Fruit fly (Drosophila melanogaster) whole organism, embryonic: ENCODE measurements around the gene CG7016.

ENCODE experiments used
- Ada2b ChIP-seq: fragments of 200-800 bp; sonication (Bioruptor generic); IDR thresholded peaks from 2 replicates; pipeline ENCODE4 v1.3.6; 2022; ENCODE audit warnings: missing biosample characterization, missing genetic modification characterization
- Aef1 ChIP-seq: fragments of 200-800 bp; sonication (Bioruptor generic); IDR thresholded peaks from 3 replicates; pipeline ENCODE4 v1.3.6; 2022; ENCODE audit warnings: missing biosample characterization, missing genetic modification characterization
- Asciz ChIP-seq: fragments of 200-800 bp; sonication (Bioruptor generic); optimal IDR thresholded peaks from 2 replicates; lab custom pipeline; 2017; ENCODE audit warnings: missing biosample characterization, mild to moderate bottlenecking, missing genetic modification characterization, missing genetic modification reagents
- Awh ChIP-seq: fragments of 200-800 bp; sonication (Bioruptor generic); IDR thresholded peaks from 2 replicates; pipeline ENCODE4, ENCODE4 v1.3.6; 2022; ENCODE audit warnings: missing biosample characterization, missing genetic modification characterization
- B-H2 ChIP-seq: fragments of 200-800 bp; sonication (Bioruptor generic); optimal IDR thresholded peaks from 2 replicates; lab custom pipeline; 2018; ENCODE audit warnings: missing biosample characterization, mild to moderate bottlenecking, missing genetic modification characterization
- CG10147 ChIP-seq: fragments of 200-800 bp; sonication (Bioruptor generic); optimal IDR thresholded peaks from 2 replicates; lab custom pipeline; 2019; ENCODE audit warnings: missing biosample characterization, mild to moderate bottlenecking, missing genetic modification characterization, moderate library complexity
- CG10209 ChIP-seq: fragments of 200-800 bp; sonication (Bioruptor generic); optimal IDR thresholded peaks from 3 replicates; lab custom pipeline; 2017; ENCODE audit warnings: missing biosample characterization, mild to moderate bottlenecking, missing genetic modification characterization, missing genetic modification reagents
- CG10321 ChIP-seq: fragments of 200-800 bp; sonication (Bioruptor generic); IDR thresholded peaks from 2 replicates; pipeline ENCODE4 v1.3.6; 2022; ENCODE audit warnings: missing biosample characterization, missing genetic modification characterization
- CG10979 ChIP-seq: fragments of 200-800 bp; sonication (Bioruptor generic); optimal IDR thresholded peaks from 2 replicates; lab custom pipeline; 2018; ENCODE audit warnings: missing biosample characterization, mild to moderate bottlenecking, missing genetic modification characterization, moderate library complexity
- CG13287 ChIP-seq: fragments of 200-800 bp; sonication (Bioruptor generic); IDR thresholded peaks from 2 replicates; pipeline ENCODE4 v1.3.6; 2022; ENCODE audit warnings: missing biosample characterization, missing genetic modification characterization; ENCODE audit not compliant: partially characterized antibody
- CG1602 ChIP-seq: fragments of 200-800 bp; sonication (Bioruptor generic); optimal IDR thresholded peaks from 3 replicates; lab custom pipeline; 2016; ENCODE audit warnings: missing biosample characterization, missing genetic modification characterization
- CG18262 ChIP-seq: fragments of 200-800 bp; optimal IDR thresholded peaks from 3 replicates; lab custom pipeline; 2019; ENCODE audit warnings: missing biosample characterization, mild to moderate bottlenecking, missing genetic modification characterization, moderate library complexity
- CG2202 ChIP-seq: fragments of 200-800 bp; sonication (Bioruptor generic); optimal IDR thresholded peaks from 2 replicates; lab custom pipeline; 2018; ENCODE audit warnings: missing biosample characterization, mild to moderate bottlenecking, missing genetic modification characterization
- CG2678 ChIP-seq: fragments of 200-800 bp; sonication (Bioruptor generic); optimal IDR thresholded peaks from 3 replicates; lab custom pipeline; 2019; ENCODE audit warnings: missing biosample characterization, mild to moderate bottlenecking, missing genetic modification characterization, moderate library complexity
- CG31441 ChIP-seq: fragments of 200-800 bp; sonication (Bioruptor generic); IDR thresholded peaks from 2 replicates; pipeline ENCODE4 v1.3.6; 2022; ENCODE audit warnings: missing biosample characterization, missing genetic modification characterization
- CG3407 ChIP-seq: fragments of 200-800 bp; sonication (Bioruptor generic); optimal IDR thresholded peaks from 2 replicates; lab custom pipeline; 2018; ENCODE audit warnings: missing biosample characterization, mild to moderate bottlenecking, missing genetic modification characterization
- CG3726 ChIP-seq: fragments of 200-800 bp; sonication (Bioruptor generic); IDR thresholded peaks from 3 replicates; pipeline ENCODE4, ENCODE4 v1.3.6; 2022; ENCODE audit warnings: missing biosample characterization, missing genetic modification characterization
- CG4328 ChIP-seq: fragments of 200-800 bp; sonication (Bioruptor generic); optimal IDR thresholded peaks from 3 replicates; lab custom pipeline; 2017; ENCODE audit warnings: missing biosample characterization, missing genetic modification reagents, missing genetic modification characterization
- CG4360 ChIP-seq: fragments of 200-800 bp; sonication (Bioruptor generic); IDR thresholded peaks from 2 replicates; pipeline ENCODE4 v1.3.6; 2022; ENCODE audit warnings: missing biosample characterization, missing genetic modification characterization
- CG5245 ChIP-seq: fragments of 200-800 bp; sonication (Bioruptor generic); optimal IDR thresholded peaks from 3 replicates; lab custom pipeline; 2016; ENCODE audit warnings: missing biosample characterization, missing genetic modification characterization
- CG8281 ChIP-seq: fragments of 200-800 bp; sonication (Bioruptor generic); optimal IDR thresholded peaks from 2 replicates; lab custom pipeline; 2018; ENCODE audit warnings: missing biosample characterization, mild to moderate bottlenecking, missing genetic modification characterization, moderate library complexity
- CG8359 ChIP-seq: fragments of 200-800 bp; sonication (Bioruptor generic); optimal IDR thresholded peaks from 2 replicates; lab custom pipeline; 2017; ENCODE audit warnings: missing biosample characterization, mild to moderate bottlenecking, missing genetic modification characterization, borderline replicate concordance
- CG8924 ChIP-seq: fragments of 200-800 bp; optimal IDR thresholded peaks from 3 replicates; lab custom pipeline; 2019; ENCODE audit warnings: missing biosample characterization, mild to moderate bottlenecking, missing genetic modification characterization, moderate library complexity
- CG9437 ChIP-seq: fragments of 200-800 bp; sonication (Bioruptor generic); optimal IDR thresholded peaks from 2 replicates; lab custom pipeline; 2018; ENCODE audit warnings: missing biosample characterization, mild to moderate bottlenecking, missing genetic modification characterization
- Dek ChIP-seq: fragments of 200-800 bp; sonication (Bioruptor generic); optimal IDR thresholded peaks from 3 replicates; lab custom pipeline; 2019; ENCODE audit warnings: missing biosample characterization, mild to moderate bottlenecking, missing genetic modification characterization, moderate library complexity
- E2f2 ChIP-seq: fragments of 200-800 bp; sonication (Bioruptor generic); IDR thresholded peaks from 2 replicates; pipeline ENCODE4 v1.3.6; 2022; ENCODE audit warnings: missing biosample characterization, missing genetic modification characterization
- Fer1 ChIP-seq: fragments of 200-800 bp; sonication (Bioruptor generic); optimal IDR thresholded peaks from 2 replicates; lab custom pipeline; 2017; ENCODE audit warnings: missing biosample characterization, mild to moderate bottlenecking, missing genetic modification characterization
- Fer2 ChIP-seq: fragments of 200-800 bp; sonication (Bioruptor generic); optimal IDR thresholded peaks from 2 replicates; lab custom pipeline; 2018; ENCODE audit warnings: missing biosample characterization, mild to moderate bottlenecking, missing genetic modification characterization, moderate library complexity
- Nf-YA ChIP-seq: fragments of 200-800 bp; sonication (Bioruptor generic); IDR thresholded peaks from 2 replicates; pipeline ENCODE4 v1.3.6; 2022; ENCODE audit warnings: missing biosample characterization, missing genetic modification characterization
- PHDP ChIP-seq: fragments of 200-800 bp; sonication (Bioruptor generic); optimal IDR thresholded peaks from 3 replicates; lab custom pipeline; 2018; ENCODE audit warnings: missing biosample characterization, mild to moderate bottlenecking, missing genetic modification characterization, moderate library complexity
- Ptx1 ChIP-seq: fragments of 200-800 bp; sonication (Bioruptor generic); IDR thresholded peaks from 2 replicates; pipeline ENCODE4 v1.3.6; 2022; ENCODE audit warnings: missing biosample characterization, missing genetic modification characterization
- Six4 ChIP-seq: fragments of 200-800 bp; sonication (Bioruptor generic); optimal IDR thresholded peaks from 2 replicates; lab custom pipeline; 2016; ENCODE audit warnings: missing biosample characterization, missing genetic modification characterization
- al ChIP-seq: fragments of 200-800 bp; sonication (Bioruptor generic); IDR thresholded peaks from 2 replicates; pipeline ENCODE4 v1.3.6; 2022; ENCODE audit warnings: missing biosample characterization, missing genetic modification characterization
- corto ChIP-seq: fragments of 200-800 bp; sonication (Bioruptor generic); optimal IDR thresholded peaks from 2 replicates; lab custom pipeline; 2016; ENCODE audit warnings: missing biosample characterization, mild to moderate bottlenecking, missing genetic modification characterization, moderate library complexity
- dati ChIP-seq: fragments of 200-800 bp; sonication (Bioruptor generic); IDR thresholded peaks from 2 replicates; pipeline ENCODE4 v1.3.6; 2022; ENCODE audit warnings: missing biosample characterization, missing genetic modification characterization
- dm ChIP-seq: fragments of 200-800 bp; sonication (Bioruptor generic); optimal IDR thresholded peaks from 3 replicates; lab custom pipeline; 2016; ENCODE audit warnings: missing biosample characterization, missing genetic modification characterization
- dpn ChIP-seq, 2 experiments: fragments of 200-800 bp; sonication (Bioruptor generic); optimal IDR thresholded peaks; 3 replicates each; lab custom pipeline; 2016; ENCODE audit warnings: missing biosample characterization in 2 of 2, missing genetic modification characterization in 2 of 2
- en ChIP-seq: fragments of 200-800 bp; sonication (Bioruptor generic); optimal IDR thresholded peaks from 2 replicates; lab custom pipeline; 2016; ENCODE audit warnings: missing biosample characterization, missing genetic modification characterization
- fru ChIP-seq: fragments of >200 bp; optimal IDR thresholded peaks from 2 replicates; lab custom pipeline; 2017
- gsb-n ChIP-seq: fragments of 200-800 bp; sonication (Bioruptor generic); optimal IDR thresholded peaks from 3 replicates; lab custom pipeline; 2018; ENCODE audit warnings: missing biosample characterization, mild to moderate bottlenecking, missing genetic modification characterization
- gt ChIP-seq: fragments of 200-800 bp; sonication (Bioruptor generic); IDR thresholded peaks from 2 replicates; pipeline ENCODE4 v1.3.6; 2022; ENCODE audit warnings: missing biosample characterization, missing genetic modification characterization
- ham ChIP-seq: fragments of 200-800 bp; sonication (Bioruptor generic); IDR thresholded peaks from 2 replicates; pipeline ENCODE4 v1.3.6; 2022; ENCODE audit warnings: missing biosample characterization, missing genetic modification characterization
- mirr ChIP-seq: fragments of 200-800 bp; sonication (Bioruptor generic); optimal IDR thresholded peaks from 3 replicates; lab custom pipeline; 2018; ENCODE audit warnings: missing biosample characterization, mild to moderate bottlenecking, missing genetic modification characterization
- scrt ChIP-seq: fragments of 200-800 bp; sonication (Bioruptor generic); optimal IDR thresholded peaks from 2 replicates; lab custom pipeline; 2018; ENCODE audit warnings: missing biosample characterization, mild to moderate bottlenecking, missing genetic modification characterization, moderate library complexity
- sqz ChIP-seq: fragments of 200-800 bp; sonication (Bioruptor generic); optimal IDR thresholded peaks from 3 replicates; lab custom pipeline; 2018; ENCODE audit warnings: missing biosample characterization, mild to moderate bottlenecking, missing genetic modification characterization
- sr ChIP-seq: fragments of 200-800 bp; sonication (Bioruptor generic); IDR thresholded peaks from 3 replicates; pipeline ENCODE4 v1.3.6; 2022; ENCODE audit warnings: missing biosample characterization, missing genetic modification characterization
- sug ChIP-seq: fragments of 200-800 bp; optimal IDR thresholded peaks from 2 replicates; lab custom pipeline; 2019; ENCODE audit warnings: missing biosample characterization, mild to moderate bottlenecking, missing genetic modification characterization, moderate library complexity
- trh ChIP-seq: fragments of 200-800 bp; sonication (Bioruptor generic); optimal IDR thresholded peaks from 2 replicates; lab custom pipeline; 2016; ENCODE audit warnings: missing biosample characterization, missing genetic modification characterization
- tup ChIP-seq: fragments of 200-800 bp; sonication (Bioruptor generic); optimal IDR thresholded peaks from 2 replicates; lab custom pipeline; 2016; ENCODE audit warnings: missing biosample characterization, mild to moderate bottlenecking, missing genetic modification characterization, moderate library complexity
- unpg ChIP-seq: fragments of 200-800 bp; sonication (Bioruptor generic); optimal IDR thresholded peaks from 3 replicates; lab custom pipeline; 2018; ENCODE audit warnings: missing biosample characterization, mild to moderate bottlenecking, missing genetic modification characterization, moderate library complexity

The CG7016 gene

DNA sequence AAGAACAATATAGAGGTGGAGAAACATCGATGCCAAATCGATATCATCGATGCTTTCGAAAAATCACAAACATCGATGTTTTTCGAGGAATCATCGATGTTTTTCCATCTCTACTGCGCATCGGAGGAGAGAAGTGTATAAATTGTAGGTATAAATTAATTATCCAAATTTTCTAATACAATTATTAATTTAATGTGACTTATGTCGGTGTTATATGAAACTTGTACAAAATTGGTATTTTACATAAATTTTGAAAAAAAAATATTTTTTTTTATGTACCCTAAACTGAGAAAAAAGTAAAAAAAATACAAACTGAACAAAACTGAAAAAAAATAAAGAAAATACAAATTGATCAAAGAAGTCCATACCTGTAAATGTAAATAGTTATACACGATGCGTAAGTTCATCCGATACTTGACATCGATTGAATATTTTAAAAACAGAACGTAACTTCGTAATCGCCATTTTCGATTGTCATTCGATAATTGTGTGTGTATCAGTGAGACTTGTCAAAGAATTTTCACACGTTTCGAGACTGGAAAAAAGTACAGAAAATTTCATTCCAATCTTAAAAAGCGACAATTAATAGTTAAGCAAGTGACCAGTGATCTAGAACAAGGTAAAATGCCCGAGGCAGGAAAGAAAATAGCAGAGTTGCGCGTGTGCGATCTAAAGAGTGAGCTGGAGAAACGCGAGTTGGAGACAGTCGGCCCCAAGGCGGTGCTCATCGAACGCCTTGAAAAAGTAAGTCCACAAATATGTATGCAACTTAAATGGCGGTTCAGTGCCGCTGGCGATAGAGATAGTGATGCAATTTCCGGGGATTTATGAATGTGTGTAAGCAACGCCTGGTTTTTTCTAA is 45.5 kb upstream of the CG7016 start, which contains the start of the genes CG5808 and Saf-B (continued):
- no peak for TF ChIP-seq E2f2
- TF ChIP-seq CG1602 (GFP tag; lab: Kevin White, UChicago): peak; percentile 17
- TF ChIP-seq CG10147 (GFP tag; lab: Kevin White, UChicago): no peak
- TF ChIP-seq CG10209 (GFP tag; lab: Kevin White, UChicago): no peak
- TF ChIP-seq CG18262 (tag; lab: Kevin White, UChicago): no peak
- no peak for TF ChIP-seq scrt (GFP tag; lab: Kevin White, UChicago)
- no peak for TF ChIP-seq sug (tag; lab: Kevin White, UChicago)
- no peak for TF ChIP-seq CG3726 (GFP tag; lab: Robert Waterston, UW)
- peak; percentile 42 for TF ChIP-seq Aef1 (GFP tag; lab: Robert Waterston, UW)
- TF ChIP-seq CG10321 (GFP tag; lab: Robert Waterston, UW): no peak
- TF ChIP-seq Asciz: no peak
- TF ChIP-seq PHDP: no peak
- TF ChIP-seq Six4 (GFP tag; lab: Kevin White, UChicago): peak; percentile 40
- TF ChIP-seq dm (GFP tag; lab: Kevin White, UChicago): no peak
- TF ChIP-seq B-H2: no peak
- TF ChIP-seq mirr: no peak
- no peak for TF ChIP-seq en (GFP tag; lab: Kevin White, UChicago)
- peak; percentile 70 for TF ChIP-seq CG8924 (tag; lab: Kevin White, UChicago)
- TF ChIP-seq Awh (GFP tag; lab: Robert Waterston, UW): no peak
- no peak; the same call in 1 of the 2 replicates for TF ChIP-seq Nf-YA (GFP tag; lab: Robert Waterston, UW)
- TF ChIP-seq CG9437 (GFP tag; lab: Kevin White, UChicago): peak; percentile 86
- TF ChIP-seq Ada2b: no peak
- TF ChIP-seq CG2202: no peak
- TF ChIP-seq CG10979: peak; percentile 28
- no peak for TF ChIP-seq dati
- no peak for TF ChIP-seq CG2678 (tag; lab: Kevin White, UChicago)
- no peak for TF ChIP-seq ham
- no peak for TF ChIP-seq fru (lab: Kevin White, UChicago)
- peak in 1 of 2 experiments; percentile 32 for TF ChIP-seq dpn (GFP tag; optimal IDR thresholded peaks at IDR 0.05; lab: Kevin White, UChicago)
- no peak for TF ChIP-seq CG4360 (GFP tag; lab: Robert Waterston, UW)
- no peak for TF ChIP-seq sqz
- no peak for TF ChIP-seq trh
- TF ChIP-seq CG31441: no peak
- TF ChIP-seq sr: no peak
- no peak for TF ChIP-seq Fer2 (tag; lab: Kevin White, UChicago)
- no peak for TF ChIP-seq unpg (GFP tag; lab: Kevin White, UChicago)
- peak; percentile 33 for TF ChIP-seq Dek
- TF ChIP-seq Ptx1 (GFP tag; lab: Robert Waterston, UW): peak; percentile 81
- no peak for TF ChIP-seq gt
- TF ChIP-seq corto (GFP tag; lab: Kevin White, UChicago): no peak
- TF ChIP-seq gsb-n (tag; lab: Kevin White, UChicago): no peak
- TF ChIP-seq CG4328 (GFP tag; lab: Kevin White, UChicago): no peak
- TF ChIP-seq CG8281: no peak
- TF ChIP-seq tup (GFP tag; lab: Kevin White, UChicago): no peak
- TF ChIP-seq al (GFP tag; lab: Robert Waterston, UW): 0 out of 2 replicates have a peak, but pooled peaks have one; percentile 34
- TF ChIP-seq CG13287: peak; percentile 76
- no peak for TF ChIP-seq CG3407 (GFP tag; lab: Kevin White, UChicago)
- TF ChIP-seq CG5245 (GFP tag; lab: Kevin White, UChicago): peak; percentile 57
- no peak for TF ChIP-seq CG8359 (GFP tag; lab: Kevin White, UChicago)
- TF ChIP-seq Fer1 (GFP tag; lab: Kevin White, UChicago): no peak
